Fruit fly (Drosophila melanogaster) whole organism, pupa: ENCODE measurements around the gene ems.

Source experiments
- CG10348 ChIP-seq: fragments of 200-800 bp; sonication (Bioruptor generic); IDR thresholded peaks from 2 replicates; pipeline ENCODE4 v1.3.6; 2022; ENCODE audit warnings: missing biosample characterization, missing genetic modification characterization
- CG8159 ChIP-seq: fragments of 200-800 bp; sonication (Bioruptor generic); optimal IDR thresholded peaks from 3 replicates; lab custom pipeline; 2018; ENCODE audit warnings: missing biosample characterization, mild to moderate bottlenecking, missing genetic modification characterization, moderate library complexity
- CG8301 ChIP-seq: fragments of 200-800 bp; sonication (Bioruptor generic); optimal IDR thresholded peaks from 2 replicates; lab custom pipeline; 2018; ENCODE audit warnings: missing biosample characterization, mild to moderate bottlenecking, missing genetic modification characterization
- rn ChIP-seq: fragments of 200-800 bp; sonication (Bioruptor generic); IDR thresholded peaks from 2 replicates; pipeline ENCODE4 v1.3.6; 2022; ENCODE audit warnings: missing biosample characterization, missing genetic modification characterization

- TF ChIP-seq rn (no peak), CG10348 (GFP tag; lab: Robert Waterston, UW) (no peak), CG8301 (tag; lab: Kevin White, UChicago) (no peak), CG8159 (tag; lab: Kevin White, UChicago) (no peak)
Observed at dm6 chr3R:13880872-13881271, 20.8 kb upstream of the ems start.
